Fruit fly (Drosophila melanogaster) whole organism: Measurements from ENCODE around the gene mRpS31.
A peak's percentile ranks its signal among the peaks of the same experiment; 100 is the strongest.

ENCODE experiments used
- CG8478 ChIP-seq: fragments of >200 bp; optimal IDR thresholded peaks from 2 replicates; lab custom pipeline; 2018; ENCODE audit warnings: inconsistent platforms
- Dll ChIP-seq: fragments of >200 bp; optimal IDR thresholded peaks from 2 replicates; lab custom pipeline; 2017
- EcR ChIP-seq, 2 experiments: fragments of >200 bp; optimal IDR thresholded peaks; 2 replicates each; lab custom pipeline; 2017; ENCODE audit warnings: missing biosample characterization in 2 of 2, missing genetic modification characterization in 2 of 2, missing genetic modification reagents in 2 of 2
- pan ChIP-seq: fragments of >200 bp; optimal IDR thresholded peaks from 2 replicates; lab custom pipeline; 2017
- psq ChIP-seq: fragments of >200 bp; optimal IDR thresholded peaks from 2 replicates; lab custom pipeline; 2017
- usp ChIP-seq: fragments of >200 bp; optimal IDR thresholded peaks from 2 replicates; lab custom pipeline; 2017; ENCODE audit warnings: missing biosample characterization, missing genetic modification characterization, mixed read lengths

The mRpS31 gene

DNA sequence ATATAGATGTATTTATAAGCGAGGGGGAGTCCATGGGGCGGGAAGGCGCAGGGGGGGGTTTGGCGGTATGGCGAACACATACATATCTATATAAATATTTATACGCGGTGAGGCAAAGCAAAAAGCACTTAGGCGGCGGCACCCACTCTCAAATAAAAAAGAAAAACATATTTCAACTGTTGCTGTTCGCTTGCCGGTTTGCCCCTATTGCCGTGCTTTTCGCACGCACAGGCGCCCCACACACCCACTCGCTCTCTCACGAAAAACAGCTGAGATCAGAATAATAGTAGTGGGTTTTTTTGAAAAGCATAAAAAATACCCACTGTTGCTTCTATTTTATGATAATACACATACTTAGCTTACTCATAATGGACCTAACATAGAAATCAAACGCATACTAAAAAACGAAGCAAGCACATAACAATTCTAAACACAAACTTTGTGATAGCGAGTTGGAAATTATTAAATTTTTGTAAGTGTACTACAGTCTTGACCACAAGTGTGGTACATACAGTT lies 3.8 kb upstream of the mRpS31 start:
- TF ChIP-seq pan (lab: Kevin White, UChicago) (no peak), Dll (lab: Kevin White, UChicago) (no peak), psq (lab: Kevin White, UChicago) (no peak), CG8478 (lab: Kevin White, UChicago) (no peak)

DNA sequence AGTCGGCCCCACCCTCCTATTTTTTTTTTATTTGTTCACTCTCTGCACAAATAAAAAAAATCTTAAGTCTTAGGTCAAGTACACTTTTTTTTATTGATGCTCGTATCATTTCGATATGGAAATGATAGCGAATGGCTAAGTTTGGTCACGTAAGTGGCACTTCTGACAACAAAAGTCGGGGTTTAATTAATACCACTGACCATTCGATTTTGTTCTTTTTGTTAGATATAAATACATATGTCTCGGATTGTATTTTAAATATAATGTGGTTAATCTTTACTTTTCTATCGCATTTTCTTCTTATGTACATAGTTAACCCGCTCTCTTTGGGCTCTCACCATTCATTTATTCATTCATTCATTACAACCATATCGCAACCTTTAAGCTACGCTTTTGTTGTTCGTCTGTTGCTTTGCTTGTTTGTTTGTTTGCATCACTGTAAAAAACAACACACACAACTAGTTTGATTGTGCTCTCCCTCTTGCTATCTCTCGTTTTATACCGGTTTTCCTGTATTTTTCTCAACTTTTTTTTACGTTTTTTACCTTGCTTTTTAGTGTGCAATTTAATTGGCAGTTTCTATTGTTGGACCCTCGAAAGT lies 2.8 kb upstream of the mRpS31 start:
- TF ChIP-seq CG8478 (lab: Kevin White, UChicago) (no peak), EcR (GFP tag; optimal IDR thresholded peaks at IDR 0.05; lab: Kevin White, UChicago) (no peak), Dll (lab: Kevin White, UChicago) (no peak), psq (lab: Kevin White, UChicago) (no peak), usp (GFP tag; lab: Kevin White, UChicago) (no peak), pan (lab: Kevin White, UChicago) (no peak)

DNA sequence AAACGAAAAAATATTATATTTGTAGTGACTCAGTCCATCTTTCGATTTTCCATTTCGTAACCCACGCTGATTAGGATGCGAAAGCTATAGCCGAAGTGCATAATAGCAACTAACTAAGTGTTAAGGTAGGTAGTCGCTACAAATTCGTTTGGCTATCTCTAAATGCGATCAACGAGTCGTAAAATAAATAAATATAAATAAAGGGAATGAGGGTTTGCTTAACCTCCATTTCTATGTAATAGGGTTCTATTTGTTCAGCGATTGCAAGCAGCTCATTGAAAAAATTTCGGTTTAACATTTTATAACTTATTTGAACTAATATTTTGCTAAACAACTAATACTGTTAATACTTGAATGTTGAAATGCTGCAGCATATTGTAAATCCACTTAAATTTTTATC lies 5.2 kb downstream of the mRpS31 start:
- TF ChIP-seq CG8478 (lab: Kevin White, UChicago) (no peak), Dll (lab: Kevin White, UChicago) (no peak), EcR (GFP tag; optimal IDR thresholded peaks at IDR 0.05; lab: Kevin White, UChicago) (no peak), psq (lab: Kevin White, UChicago) (no peak), pan (lab: Kevin White, UChicago) (no peak), usp (GFP tag; lab: Kevin White, UChicago) (no peak)

DNA sequence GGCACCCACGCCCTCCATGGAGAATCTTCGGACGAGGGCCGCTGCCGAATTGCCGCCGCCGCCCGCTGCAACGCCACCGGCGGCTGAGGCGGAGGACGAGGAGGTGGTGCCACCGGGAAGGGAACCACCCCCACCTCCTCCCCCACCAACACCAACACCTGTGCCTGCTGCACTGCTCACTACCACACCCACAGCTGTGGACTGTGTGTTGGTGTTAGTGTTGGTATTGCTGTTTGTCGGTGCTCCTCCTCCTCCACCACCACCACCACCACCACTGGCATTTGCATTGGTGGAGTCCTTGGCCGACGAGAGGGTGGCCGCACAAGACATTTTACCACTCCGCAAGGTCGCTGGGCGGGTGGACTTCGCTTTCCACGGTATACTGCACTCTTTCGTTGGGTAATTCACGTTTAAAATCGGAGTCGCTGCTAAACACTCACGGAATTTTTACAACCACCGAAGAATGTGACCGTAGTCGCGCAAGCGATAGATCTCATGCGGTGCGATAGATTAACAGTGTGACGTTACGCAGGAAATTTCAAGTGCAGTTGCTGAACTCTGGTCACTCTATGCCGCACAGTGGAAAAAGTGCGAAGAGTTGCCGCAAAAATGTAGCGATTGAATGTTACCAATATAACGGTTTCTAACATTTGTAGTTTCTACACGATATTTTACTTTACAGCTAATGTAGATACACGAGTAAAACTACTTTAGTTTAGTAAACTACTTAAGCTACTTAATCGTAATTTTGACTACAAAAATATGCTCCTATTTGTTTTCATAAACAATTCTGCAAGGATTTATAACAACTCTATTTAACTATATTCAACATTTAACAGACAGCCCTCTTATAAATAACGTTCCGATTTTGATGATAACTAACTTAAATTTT lies 6.6 kb downstream of the mRpS31 start, which contains the start of gene mib1:
Gene mib1 (minus strand): TSS at position 494 of the 892 bp plus-strand sequence.
- TF ChIP-seq usp (GFP tag; lab: Kevin White, UChicago) (no peak), Dll (lab: Kevin White, UChicago) (no peak), CG8478 (lab: Kevin White, UChicago) (peak; percentile 3)

DNA sequence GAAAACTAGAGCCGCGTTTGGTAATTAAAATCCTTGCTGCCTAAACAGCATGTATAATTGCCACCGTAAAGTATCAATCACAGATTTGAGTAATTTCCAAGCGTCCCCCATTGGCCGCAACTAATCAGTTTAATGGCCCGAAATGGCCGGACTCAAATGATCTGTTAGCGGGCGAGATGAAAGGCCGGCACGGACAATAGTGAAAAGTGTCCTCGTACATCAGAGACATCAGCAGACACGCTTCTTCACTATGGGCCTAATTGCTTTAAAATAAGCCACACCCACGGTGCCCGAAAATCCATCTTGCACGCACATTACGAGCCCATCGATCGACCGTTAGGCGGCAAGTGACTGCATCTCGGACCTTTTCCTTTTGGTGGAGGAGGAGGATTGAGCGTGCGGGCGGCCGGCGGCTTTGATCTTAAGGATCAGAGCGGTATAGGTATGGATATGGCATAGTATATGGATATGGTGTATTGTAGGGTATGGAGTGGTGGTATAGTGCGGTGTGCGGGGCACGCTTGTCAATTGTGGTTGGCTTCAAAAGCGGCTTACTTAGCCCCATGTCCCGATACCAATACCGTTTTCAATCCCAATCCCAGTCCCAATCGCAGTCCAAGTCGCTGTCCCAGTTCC lies 7.4 kb downstream of the mRpS31 start:
- TF ChIP-seq CG8478 (lab: Kevin White, UChicago) (no peak), Dll (lab: Kevin White, UChicago) (no peak), usp (GFP tag; lab: Kevin White, UChicago) (no peak), pan (lab: Kevin White, UChicago) (no peak), EcR (GFP tag; optimal IDR thresholded peaks at IDR 0.05; lab: Kevin White, UChicago) (no peak), psq (lab: Kevin White, UChicago) (no peak)

DNA sequence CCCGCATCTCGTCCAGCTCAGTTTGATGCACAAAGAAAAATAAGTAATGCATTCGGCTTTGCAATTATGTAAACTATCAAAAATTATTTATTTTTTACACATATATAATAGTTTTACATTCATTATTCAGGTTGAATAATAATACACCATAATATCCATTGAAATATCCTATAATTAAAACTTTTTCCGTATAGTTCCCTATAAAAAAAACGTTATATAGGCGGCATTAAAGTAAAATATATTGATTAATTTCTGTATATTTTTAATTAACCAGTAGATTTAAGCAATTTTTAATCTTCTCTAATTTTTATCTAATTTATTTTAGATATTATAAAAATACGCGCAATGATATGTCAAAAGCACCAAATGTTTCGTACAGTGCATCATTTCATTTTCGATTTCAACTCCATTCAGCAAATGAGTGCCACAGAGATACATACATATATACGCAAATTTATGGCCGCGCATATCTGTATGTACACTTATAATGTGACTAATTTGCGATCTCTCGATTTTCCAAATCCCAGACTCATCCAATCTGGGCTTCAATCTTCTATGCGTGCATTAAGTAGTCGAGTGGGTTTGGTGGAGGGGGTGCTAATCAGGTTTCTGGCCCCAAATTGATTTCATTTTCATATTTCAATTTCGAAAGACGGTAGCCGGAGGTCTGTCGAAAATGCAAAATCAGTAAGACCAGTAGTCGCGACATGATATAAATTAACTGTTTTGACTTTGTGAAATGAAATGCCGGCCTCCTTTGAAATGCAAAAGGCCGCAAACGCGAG lies 8.4 kb downstream of the mRpS31 start:
- TF ChIP-seq CG8478 (lab: Kevin White, UChicago) (no peak), Dll (lab: Kevin White, UChicago) (no peak), psq (lab: Kevin White, UChicago) (no peak), usp (GFP tag; lab: Kevin White, UChicago) (no peak), EcR (GFP tag; optimal IDR thresholded peaks at IDR 0.05; lab: Kevin White, UChicago) (no peak), pan (lab: Kevin White, UChicago) (no peak)

DNA sequence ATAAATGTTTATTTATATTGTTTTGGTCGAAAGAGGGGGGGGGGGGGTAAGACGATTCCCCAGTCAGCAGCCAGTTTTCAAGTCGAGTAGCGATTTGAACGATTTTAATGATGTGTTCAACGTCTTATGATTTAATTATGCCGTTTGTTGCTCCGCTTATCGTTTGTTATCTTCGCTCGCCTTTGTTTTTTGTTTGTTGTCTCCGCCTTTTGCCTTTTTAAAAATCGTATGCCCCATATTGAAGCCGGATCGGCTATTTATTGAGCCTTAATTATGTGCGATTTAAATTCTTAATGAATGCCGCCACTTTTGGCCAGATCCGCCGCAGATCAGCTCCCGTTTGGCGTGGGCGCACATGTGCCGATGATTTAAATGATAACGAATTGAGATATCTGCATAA lies 9.5 kb downstream of the mRpS31 start:
- no peak for TF ChIP-seq pan (lab: Kevin White, UChicago)
- no peak for TF ChIP-seq usp (GFP tag; lab: Kevin White, UChicago)
- TF ChIP-seq CG8478 (lab: Kevin White, UChicago): no peak
- TF ChIP-seq psq (lab: Kevin White, UChicago): no peak
- no peak for TF ChIP-seq EcR (GFP tag; optimal IDR thresholded peaks at IDR 0.05; lab: Kevin White, UChicago)
- TF ChIP-seq Dll (lab: Kevin White, UChicago): no peak

DNA sequence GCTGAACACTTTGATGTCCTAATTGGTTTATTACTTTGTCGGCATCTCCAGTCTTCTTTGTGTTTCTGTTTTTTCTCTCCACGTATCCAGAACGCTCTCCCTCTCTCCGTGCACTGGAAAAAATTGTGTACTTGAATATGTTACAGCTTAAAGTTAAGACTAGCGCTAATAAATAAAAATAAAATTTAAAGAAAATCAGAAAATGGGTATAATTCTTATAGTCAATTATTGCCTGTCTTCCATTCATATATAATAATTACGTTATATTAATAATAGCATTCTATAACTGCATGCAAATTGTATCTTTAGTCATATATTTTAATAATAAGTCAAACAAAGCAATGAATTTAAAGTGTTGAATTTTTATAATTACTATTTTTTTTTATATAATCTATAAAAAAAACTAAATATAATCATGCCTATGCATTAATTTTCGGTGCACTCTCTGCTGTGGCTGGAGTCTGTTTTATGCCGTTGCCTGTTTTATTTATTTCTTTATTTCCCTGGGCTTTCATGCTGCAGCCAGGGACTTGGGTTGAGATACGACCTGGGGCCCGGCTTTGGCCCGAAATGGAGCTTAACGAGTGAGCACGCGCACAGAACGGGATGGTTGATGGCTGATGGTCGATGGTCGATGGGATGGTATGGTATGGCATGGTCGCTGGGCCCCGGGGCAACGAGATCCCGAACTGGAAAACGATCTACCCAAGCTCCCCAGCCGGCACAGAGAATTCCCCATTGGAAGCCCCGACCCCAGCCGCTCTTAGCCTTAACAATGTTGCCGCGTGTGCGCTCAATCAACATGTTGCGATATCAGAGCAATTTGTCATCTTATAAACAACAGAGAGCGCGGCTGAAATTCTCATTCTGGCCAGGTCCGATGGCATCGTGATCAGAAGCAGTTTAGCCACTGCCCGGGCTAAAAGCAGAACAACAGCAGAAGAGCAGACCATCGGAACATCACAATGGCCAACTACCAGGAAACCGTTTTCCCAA lies 11.1 kb downstream of the mRpS31 start:
- TF ChIP-seq pan (lab: Kevin White, UChicago) (no peak), Dll (lab: Kevin White, UChicago) (no peak), usp (GFP tag; lab: Kevin White, UChicago) (no peak), psq (lab: Kevin White, UChicago) (no peak), CG8478 (lab: Kevin White, UChicago) (no peak), EcR (GFP tag; optimal IDR thresholded peaks at IDR 0.05; lab: Kevin White, UChicago) (no peak)

DNA sequence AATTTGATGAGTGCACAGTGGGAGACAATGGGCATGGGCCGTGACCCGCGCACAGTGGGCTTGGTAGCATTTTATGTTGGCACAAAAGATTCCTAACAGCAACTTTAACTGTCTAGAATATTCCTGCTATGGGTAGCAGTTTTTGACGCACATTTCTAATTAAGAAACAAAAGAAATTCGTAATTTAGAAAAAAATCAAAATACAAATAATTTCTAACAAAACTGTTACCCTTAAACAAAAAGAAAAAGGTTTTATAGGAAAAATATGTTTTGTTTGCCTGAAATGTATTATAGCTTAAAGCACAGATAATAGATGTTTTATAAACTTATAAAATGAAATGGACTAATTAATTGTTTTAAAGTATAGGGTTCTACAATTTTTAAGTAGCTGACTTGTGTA lies 11.9 kb downstream of the mRpS31 start:
- no peak for TF ChIP-seq psq (lab: Kevin White, UChicago)
- TF ChIP-seq Dll (lab: Kevin White, UChicago): no peak
- no peak for TF ChIP-seq CG8478 (lab: Kevin White, UChicago)
- TF ChIP-seq pan (lab: Kevin White, UChicago): no peak
- TF ChIP-seq usp (GFP tag; lab: Kevin White, UChicago): no peak
- no peak for TF ChIP-seq EcR (GFP tag; optimal IDR thresholded peaks at IDR 0.05; lab: Kevin White, UChicago)
